Fruit fly (Drosophila melanogaster) whole organism, pupa: ENCODE measurements around the gene CG33270.

Experiments
- CG12605 ChIP-seq: fragments of 200-800 bp; sonication (Bioruptor generic); IDR thresholded peaks from 2 replicates; pipeline ENCODE4 v1.3.6; 2022; ENCODE audit warnings: missing biosample characterization, missing genetic modification characterization
- CG8301 ChIP-seq: fragments of 200-800 bp; sonication (Bioruptor generic); optimal IDR thresholded peaks from 2 replicates; lab custom pipeline; 2018; ENCODE audit warnings: missing biosample characterization, mild to moderate bottlenecking, missing genetic modification characterization
- D1 ChIP-seq: fragments of 200-800 bp; sonication (Bioruptor generic); optimal IDR thresholded peaks from 2 replicates; lab custom pipeline; 2018; ENCODE audit warnings: missing biosample characterization, mild to moderate bottlenecking, missing genetic modification characterization, moderate library complexity
- gl ChIP-seq: fragments of 200-800 bp; sonication (Bioruptor generic); optimal IDR thresholded peaks from 2 replicates; lab custom pipeline; 2018; ENCODE audit warnings: missing biosample characterization, mild to moderate bottlenecking, missing genetic modification characterization

- TF ChIP-seq D1 (no peak), CG12605 (GFP tag; lab: Robert Waterston, UW) (no peak), gl (no peak), CG8301 (tag; lab: Kevin White, UChicago) (no peak)
Observed at dm6 chr3L:11596585-11597252, 18.3 kb upstream of the CG33270 start, which contains the start of gene CG7368.
